Fruit fly (Drosophila melanogaster): ENCODE measurements around the gene RpS19b.

DNA sequence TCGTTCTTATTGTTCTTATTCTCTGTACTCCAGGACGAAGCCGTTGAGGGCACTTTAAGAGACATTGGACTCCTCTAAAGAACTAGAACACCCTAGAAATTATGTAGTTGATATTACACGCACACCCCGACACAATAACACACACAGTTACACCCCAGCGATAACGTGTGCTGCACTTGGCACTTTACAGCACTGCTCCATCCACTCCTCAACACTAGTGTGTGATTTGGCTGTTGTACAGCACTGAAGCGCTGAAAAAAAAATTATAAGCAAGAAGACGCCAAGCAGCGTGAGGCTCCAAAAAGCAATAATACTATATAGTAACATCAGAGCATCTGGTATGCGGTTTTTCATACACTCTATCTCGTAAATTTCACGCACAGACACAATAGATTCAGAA lies 27.5 kb upstream of the RpS19b start:
- TF ChIP-seq CG8478 (optimal IDR thresholded peaks at IDR 0.05) = no peak
- TF ChIP-seq CTCF (optimal IDR thresholded peaks at IDR 0.05) = no peak
